Fruit fly (Drosophila melanogaster): ENCODE data around the gene CtsB.

The CtsB gene

dm6 chrX:13762372-13762883, 19.5 kb downstream of the CtsB start, which contains the start of gene rdgB (continued):
- TF ChIP-seq lilli (GFP tag; optimal IDR thresholded peaks at IDR 0.05): peak; percentile 67
- TF ChIP-seq prd (optimal IDR thresholded peaks at IDR 0.05): no peak
- peak; percentile 72 for TF ChIP-seq prd (GFP tag; IDR thresholded peaks at IDR 0.05)
- peak; percentile 88 for TF ChIP-seq nmo (GFP tag; optimal IDR thresholded peaks at IDR 0.05)
- TF ChIP-seq CG13296 (GFP tag; optimal IDR thresholded peaks at IDR 0.05): peak; percentile 84
- peak; percentile 71 for TF ChIP-seq tgo (GFP tag; IDR thresholded peaks at IDR 0.05)
- no peak for TF ChIP-seq CG17612 (GFP tag; IDR thresholded peaks at IDR 0.05)
- TF ChIP-seq H2.0 (GFP tag; IDR thresholded peaks at IDR 0.05): peak; percentile 34; the same call in 1 of the 2 replicates
- TF ChIP-seq B-H1 (GFP tag; IDR thresholded peaks at IDR 0.05): peak; percentile 15; the same call in 1 of the 3 replicates
- no peak for TF ChIP-seq Spps (tag; optimal IDR thresholded peaks at IDR 0.05)
- peak; percentile 75 for TF ChIP-seq CG3281 (GFP tag; optimal IDR thresholded peaks at IDR 0.05)
- no peak for TF ChIP-seq sima (GFP tag; optimal IDR thresholded peaks at IDR 0.05)
- peak; percentile 80 for TF ChIP-seq CG17359 (tag; optimal IDR thresholded peaks at IDR 0.05)
- TF ChIP-seq Kr (GFP tag; optimal IDR thresholded peaks at IDR 0.05): no peak
- TF ChIP-seq ftz-f1 (GFP tag; optimal IDR thresholded peaks at IDR 0.05): no peak
- no peak for TF ChIP-seq Scr (GFP tag; IDR thresholded peaks at IDR 0.05; ENCODE audit: partially characterized antibody)
- TF ChIP-seq CG31441 (GFP tag; IDR thresholded peaks at IDR 0.05): peak; percentile 82
- no peak for TF ChIP-seq crc (GFP tag; optimal IDR thresholded peaks at IDR 0.05)
- peak; percentile 60; the same call in 2 of the 3 replicates for TF ChIP-seq CG11093 (GFP tag; IDR thresholded peaks at IDR 0.05)
- TF ChIP-seq CG17385 (GFP tag; optimal IDR thresholded peaks at IDR 0.05): peak; percentile 80
- TF ChIP-seq D19A (tag; optimal IDR thresholded peaks at IDR 0.05): peak; percentile 60
- TF ChIP-seq Eip74EF (GFP tag; optimal IDR thresholded peaks at IDR 0.05): peak in 1 of 2 experiments; percentile 69
- 0 out of 2 replicates have a peak, but pooled peaks have one; percentile 29 for TF ChIP-seq Gsc (GFP tag; IDR thresholded peaks at IDR 0.05)
- TF ChIP-seq Ravus (GFP tag; IDR thresholded peaks at IDR 0.05): peak; percentile 13; the same call in 1 of the 2 replicates
- peak; percentile 36 for TF ChIP-seq trem (tag; optimal IDR thresholded peaks at IDR 0.05)
- TF ChIP-seq CG14860 (GFP tag; IDR thresholded peaks at IDR 0.05; ENCODE audit: partially characterized antibody): no peak
- peak; percentile 85 for TF ChIP-seq Dek (tag; optimal IDR thresholded peaks at IDR 0.05)
- TF ChIP-seq unc-4 (GFP tag; IDR thresholded peaks at IDR 0.05; ENCODE audit: partially characterized antibody): no peak
- peak; percentile 25 for TF ChIP-seq Hand (GFP tag; optimal IDR thresholded peaks at IDR 0.05)
- TF ChIP-seq CG31365 (tag; optimal IDR thresholded peaks at IDR 0.05): no peak
- TF ChIP-seq sr (GFP tag; IDR thresholded peaks at IDR 0.05): no peak
- peak; percentile 91 for TF ChIP-seq CoRest (tag; optimal IDR thresholded peaks at IDR 0.05)
- TF ChIP-seq CG13424 (tag; optimal IDR thresholded peaks at IDR 0.05): peak; percentile 87
- peak; percentile 78 for TF ChIP-seq CG8924 (tag; optimal IDR thresholded peaks at IDR 0.05)
- no peak for TF ChIP-seq mld (GFP tag; IDR thresholded peaks at IDR 0.05; ENCODE audit: partially characterized antibody)
- peak; percentile 85 for TF ChIP-seq ATbp (GFP tag; optimal IDR thresholded peaks at IDR 0.05)
- TF ChIP-seq ci (GFP tag; IDR thresholded peaks at IDR 0.05): peak; percentile 55; the same call in 1 of the 3 replicates
- TF ChIP-seq Myb (GFP tag; optimal IDR thresholded peaks at IDR 0.05): no peak
- TF ChIP-seq fd3F (GFP tag; optimal IDR thresholded peaks at IDR 0.05): peak; percentile 57
- TF ChIP-seq Hr51 (GFP tag; optimal IDR thresholded peaks at IDR 0.05): peak; percentile 43 to 85
- TF ChIP-seq vnd (GFP tag; IDR thresholded peaks at IDR 0.05; ENCODE audit: partially characterized antibody): no peak
- TF ChIP-seq CG15073 (GFP tag; optimal IDR thresholded peaks at IDR 0.05): no peak
- no peak for TF ChIP-seq CG4707 (GFP tag; optimal IDR thresholded peaks at IDR 0.05)
- TF ChIP-seq ara (GFP tag; IDR thresholded peaks at IDR 0.05): peak; percentile 41; the same call in 1 of the 2 replicates
- no peak for TF ChIP-seq stwl (tag; optimal IDR thresholded peaks at IDR 0.05)
- TF ChIP-seq Ptx1 (GFP tag; IDR thresholded peaks at IDR 0.05): peak; percentile 73
- TF ChIP-seq nom (GFP tag; optimal IDR thresholded peaks at IDR 0.05): peak; percentile 67
- peak; percentile 63 for TF ChIP-seq CG10431 (GFP tag; optimal IDR thresholded peaks at IDR 0.05)
- peak; percentile 38; the same call in 1 of the 3 replicates for TF ChIP-seq CG34422 (GFP tag; IDR thresholded peaks at IDR 0.05)
